Worm (Caenorhabditis elegans) whole organism, early embryonic: ENCODE results near the gene R10E9.4.

ENCODE experiments used
- B0310.2 ChIP-seq: sonication (generic microtip); optimal IDR thresholded peaks from 2 replicates; lab custom pipeline; 2016; ENCODE audit warnings: mild to moderate bottlenecking, missing genetic modification characterization, missing compliant biosample characterization
- F13C5.2 ChIP-seq: sonication (generic microtip); optimal IDR thresholded peaks from 2 replicates; lab custom pipeline; 2017; ENCODE audit warnings: mild to moderate bottlenecking, missing genetic modification characterization, inconsistent platforms, missing compliant biosample characterization
- aly-1 ChIP-seq: sonication (generic microtip); optimal IDR thresholded peaks from 2 replicates; lab custom pipeline; 2016; ENCODE audit warnings: missing genetic modification characterization, missing compliant biosample characterization
- ama-1 ChIP-seq: fragments of 150-350 bp; optimal IDR thresholded peaks from 2 replicates; lab custom pipeline; 2014
- ceh-13 ChIP-seq: fragments of 200-800 bp; sonication (Bioruptor generic); optimal IDR thresholded peaks from 2 replicates; lab custom pipeline; 2018; ENCODE audit warnings: mild to moderate bottlenecking, missing genetic modification characterization, missing compliant biosample characterization
- ceh-36 ChIP-seq: sonication (generic microtip); optimal IDR thresholded peaks from 2 replicates; lab custom pipeline; 2016; ENCODE audit warnings: missing genetic modification characterization, inconsistent platforms, missing compliant biosample characterization
- ets-7 ChIP-seq: sonication (generic microtip); optimal IDR thresholded peaks from 2 replicates; lab custom pipeline; 2016; ENCODE audit warnings: missing genotype, missing genetic modification characterization, missing compliant biosample characterization
- flt-1 ChIP-seq: fragments of 200-800 bp; sonication (Bioruptor generic); IDR thresholded peaks from 2 replicates; pipeline ENCODE4 v1.3.6; 2022; ENCODE audit warnings: missing genetic modification characterization, missing compliant biosample characterization
- hmbx-1 ChIP-seq: sonication (generic microtip); optimal IDR thresholded peaks from 2 replicates; lab custom pipeline; 2016; ENCODE audit warnings: mild to moderate bottlenecking, missing genetic modification characterization, missing compliant biosample characterization
- hmg-4 ChIP-seq: fragments of 200-800 bp; sonication (Bioruptor generic); optimal IDR thresholded peaks from 2 replicates; lab custom pipeline; 2018; ENCODE audit warnings: mild to moderate bottlenecking, missing genetic modification characterization, missing compliant biosample characterization
- hnd-1 ChIP-seq: sonication (generic microtip); optimal IDR thresholded peaks from 2 replicates; lab custom pipeline; 2016; ENCODE audit warnings: missing genetic modification characterization, missing compliant biosample characterization
- pes-1 ChIP-seq: fragments of 200-800 bp; sonication (Bioruptor generic); IDR thresholded peaks from 2 replicates; pipeline ENCODE4 v1.3.6; 2022; ENCODE audit warnings: missing genetic modification reagents, missing genetic modification characterization, missing compliant biosample characterization
- scrt-1 ChIP-seq: fragments of 200-800 bp; sonication (Bioruptor generic); IDR thresholded peaks from 2 replicates; pipeline ENCODE4 v1.3.6; 2022; ENCODE audit warnings: missing genetic modification characterization, missing compliant biosample characterization
- sea-1 ChIP-seq: fragments of 200-800 bp; sonication (Bioruptor generic); conservative IDR thresholded peaks from 2 replicates; pipeline ENCODE4 v1.3.6; 2022; ENCODE audit warnings: missing genetic modification characterization, missing compliant biosample characterization
- tbx-11 ChIP-seq: fragments of 200-800 bp; sonication (Bioruptor generic); IDR thresholded peaks from 2 replicates; pipeline ENCODE4 v1.3.6; 2022; ENCODE audit warnings: missing genetic modification characterization, missing compliant biosample characterization
- tbx-37 ChIP-seq: fragments of 200-800 bp; sonication (Bioruptor generic); conservative IDR thresholded peaks from 2 replicates; pipeline ENCODE4 v1.3.6; 2022; ENCODE audit warnings: missing genetic modification reagents, missing genetic modification characterization, missing compliant biosample characterization
- tra-4 ChIP-seq: sonication (generic microtip); optimal IDR thresholded peaks from 2 replicates; lab custom pipeline; 2017; ENCODE audit warnings: missing genetic modification characterization, missing compliant biosample characterization

Gene R10E9.4

DNA sequence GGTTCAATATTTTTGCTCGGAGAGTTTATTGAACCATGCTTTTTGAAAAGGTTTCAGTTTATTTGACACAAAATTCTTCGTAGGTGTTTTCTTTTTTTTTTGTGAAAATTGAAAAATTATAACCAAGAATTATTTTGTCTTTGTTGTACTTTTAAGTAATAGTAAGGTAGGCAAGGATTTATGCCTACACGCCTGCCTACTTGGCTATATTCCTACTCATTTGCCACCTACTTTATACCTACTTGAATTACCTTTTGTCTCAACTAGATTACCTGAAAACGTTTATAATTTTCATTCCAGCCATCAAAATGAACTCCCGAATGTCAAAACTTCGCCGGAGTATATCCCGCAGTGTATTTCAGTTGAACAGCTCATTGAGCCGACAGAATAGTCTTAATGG is 39.4 kb upstream of the R10E9.4 start, which contains the start of gene C36E8.4:
Gene C36E8.4, plus strand, starts transcription at position 301 of the 400 bp plus-strand sequence.
- TF ChIP-seq ceh-13 (GFP tag; lab: Kevin White, UChicago) (no peak), tbx-11 (GFP tag; lab: Robert Waterston, UW) (no peak), B0310.2 (tag; lab: Kevin White, UChicago) (no peak), sea-1 (GFP tag; lab: Robert Waterston, UW) (no peak), flt-1 (no peak), scrt-1 (GFP tag; lab: Robert Waterston, UW) (no peak), hmg-4 (GFP tag; lab: Kevin White, UChicago) (no peak), F13C5.2 (tag; lab: Kevin White, UChicago) (no peak), tbx-37 (no peak), ets-7 (tag; lab: Kevin White, UChicago) (no peak), ceh-36 (tag; lab: Kevin White, UChicago) (no peak)

- TF ChIP-seq hmbx-1 (tag; lab: Kevin White, UChicago) (no peak), pes-1 (GFP tag; lab: Robert Waterston, UW) (no peak), F13C5.2 (tag; lab: Kevin White, UChicago) (no peak), aly-1 (tag; lab: Kevin White, UChicago) (no peak), ceh-36 (tag; lab: Kevin White, UChicago) (no peak), hnd-1 (tag; lab: Kevin White, UChicago) (no peak), B0310.2 (tag; lab: Kevin White, UChicago) (no peak), flt-1 (no peak), tbx-11 (GFP tag; lab: Robert Waterston, UW) (no peak), ama-1 (lab: Kevin White, UChicago) (no peak), ceh-13 (GFP tag; lab: Kevin White, UChicago) (no peak), tra-4 (tag; lab: Kevin White, UChicago) (no peak), hmg-4 (GFP tag; lab: Kevin White, UChicago) (no peak), sea-1 (GFP tag; lab: Robert Waterston, UW) (no peak)
These were observed 38.4 kb upstream of the R10E9.4 start for ce11 chrIII:4010987-4011386.

ce11 chrIII:4010168-4010567 is 37.6 kb upstream of the R10E9.4 start:
- TF ChIP-seq F13C5.2 (tag; lab: Kevin White, UChicago) (peak; percentile 31), sea-1 (GFP tag; lab: Robert Waterston, UW) (no peak), hmg-4 (GFP tag; lab: Kevin White, UChicago) (peak; percentile 57), aly-1 (tag; lab: Kevin White, UChicago) (peak; percentile 69)

ce11 chrIII:4009181-4009580 is 36.6 kb upstream of the R10E9.4 start:
- TF ChIP-seq hnd-1 (tag; lab: Kevin White, UChicago), result no peak
- no peak for TF ChIP-seq hmbx-1 (tag; lab: Kevin White, UChicago)
- TF ChIP-seq aly-1 (tag; lab: Kevin White, UChicago), result no peak
- no peak for TF ChIP-seq sea-1 (GFP tag; lab: Robert Waterston, UW)
- TF ChIP-seq scrt-1 (GFP tag; lab: Robert Waterston, UW), result no peak
- no peak for TF ChIP-seq pes-1 (GFP tag; lab: Robert Waterston, UW)
- TF ChIP-seq ama-1 (lab: Kevin White, UChicago), result no peak
- no peak for TF ChIP-seq ets-7 (tag; lab: Kevin White, UChicago)
- no peak for TF ChIP-seq ceh-13 (GFP tag; lab: Kevin White, UChicago)
- TF ChIP-seq ceh-36 (tag; lab: Kevin White, UChicago), result no peak
- TF ChIP-seq hmg-4 (GFP tag; lab: Kevin White, UChicago), result no peak
- no peak for TF ChIP-seq B0310.2 (tag; lab: Kevin White, UChicago)

DNA sequence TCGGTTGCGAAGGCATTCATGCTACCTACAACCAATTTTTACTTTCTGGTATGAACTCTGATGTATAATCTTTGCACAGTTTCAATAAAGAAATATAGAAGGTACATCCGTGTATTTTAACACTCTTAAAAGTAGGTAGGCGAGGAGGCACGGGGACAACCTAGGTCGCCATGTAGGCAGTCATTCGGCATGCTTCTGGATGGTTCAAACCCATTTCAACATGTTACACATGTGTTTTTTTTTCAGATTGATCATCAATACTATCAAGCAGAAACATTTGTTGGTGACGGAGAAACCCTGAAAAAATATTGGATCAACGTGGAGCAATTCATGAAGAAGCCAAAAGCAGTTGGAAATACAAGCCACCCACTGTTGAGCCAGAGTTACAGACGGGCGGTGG is 34.4 kb upstream of the R10E9.4 start:
- no peak for TF ChIP-seq ama-1 (lab: Kevin White, UChicago)
- no peak for TF ChIP-seq tbx-37
- TF ChIP-seq hmg-4 (GFP tag; lab: Kevin White, UChicago), result no peak
- no peak for TF ChIP-seq tbx-11 (GFP tag; lab: Robert Waterston, UW)
- TF ChIP-seq ceh-36 (tag; lab: Kevin White, UChicago), result no peak
- TF ChIP-seq aly-1 (tag; lab: Kevin White, UChicago), result no peak
- no peak for TF ChIP-seq ets-7 (tag; lab: Kevin White, UChicago)
- no peak for TF ChIP-seq hmbx-1 (tag; lab: Kevin White, UChicago)
- no peak for TF ChIP-seq flt-1
- TF ChIP-seq F13C5.2 (tag; lab: Kevin White, UChicago), result no peak
- TF ChIP-seq B0310.2 (tag; lab: Kevin White, UChicago), result no peak

DNA sequence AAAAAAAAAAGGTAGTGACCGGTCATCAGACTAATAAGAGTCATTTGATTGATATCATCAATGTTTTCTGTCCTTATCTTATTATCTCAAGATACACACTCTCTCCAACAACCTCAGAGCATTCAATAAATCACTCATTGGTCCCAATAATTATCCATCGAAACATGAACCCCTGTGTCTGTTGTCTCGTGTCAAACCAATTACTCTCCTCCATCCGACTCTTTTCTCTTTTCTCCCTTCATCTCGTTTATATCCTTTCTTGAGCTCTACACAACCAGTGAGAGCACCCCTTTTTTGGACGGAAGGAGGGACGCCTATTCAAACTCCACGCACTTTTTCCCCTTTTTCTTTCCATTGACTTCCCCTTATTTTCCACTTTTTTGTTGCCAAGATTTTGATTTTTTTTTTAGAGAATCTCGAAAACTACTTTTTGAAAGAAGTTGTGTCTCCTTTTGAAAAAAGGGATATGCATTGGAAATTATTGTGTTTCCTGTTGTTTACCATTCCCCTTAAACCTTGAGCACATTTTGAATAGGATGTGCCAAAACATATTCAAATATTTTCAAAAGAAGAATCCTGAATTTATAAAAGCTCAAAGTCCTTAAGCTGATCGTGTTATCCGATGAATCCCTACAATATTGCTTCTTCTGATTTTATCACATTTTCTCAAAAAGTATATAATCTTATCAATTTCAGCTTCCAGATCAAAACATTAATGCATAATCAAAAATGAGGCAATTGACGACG is 33.0 kb upstream of the R10E9.4 start, which contains the start of gene pxd-1:
Gene pxd-1, plus strand, starts transcription at position 697 of the 747 bp plus-strand sequence.
- TF ChIP-seq tra-4 (tag; lab: Kevin White, UChicago) (no peak), flt-1 (no peak), B0310.2 (tag; lab: Kevin White, UChicago) (no peak), hmg-4 (GFP tag; lab: Kevin White, UChicago) (no peak), aly-1 (tag; lab: Kevin White, UChicago) (no peak), pes-1 (GFP tag; lab: Robert Waterston, UW) (no peak), sea-1 (GFP tag; lab: Robert Waterston, UW) (no peak), F13C5.2 (tag; lab: Kevin White, UChicago) (no peak), hnd-1 (tag; lab: Kevin White, UChicago) (no peak), tbx-11 (GFP tag; lab: Robert Waterston, UW) (no peak)

DNA sequence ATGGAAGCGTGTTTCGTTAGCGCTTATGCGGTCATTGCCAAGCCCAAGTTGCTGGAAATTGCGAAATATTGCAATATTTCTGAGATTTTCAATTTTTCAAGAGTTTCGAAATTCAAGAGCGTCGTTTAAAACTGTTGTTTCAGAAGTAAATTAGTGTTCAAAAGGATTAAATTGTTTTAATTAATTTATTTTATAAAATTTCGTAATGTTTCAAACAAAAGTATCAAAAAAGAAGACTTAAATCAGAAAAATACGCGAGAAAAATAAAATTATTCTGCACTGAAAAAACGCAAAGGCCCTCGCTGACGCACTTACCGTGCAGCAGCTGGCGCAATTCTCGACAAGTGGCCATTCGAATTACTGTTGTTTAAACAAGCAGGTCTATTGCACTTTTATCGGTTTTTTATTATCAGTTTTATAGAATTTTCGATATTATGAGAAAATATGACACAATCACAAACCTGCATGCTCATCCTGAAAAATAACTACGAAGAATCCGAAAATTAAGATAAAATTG is 31.5 kb upstream of the R10E9.4 start, which contains the start of gene tif-1A:
Gene tif-1A, minus strand, starts transcription at position 51 of the 517 bp plus-strand sequence.
- no peak for TF ChIP-seq ets-7 (tag; lab: Kevin White, UChicago)
- TF ChIP-seq ceh-13 (GFP tag; lab: Kevin White, UChicago), result no peak
- TF ChIP-seq tbx-37, result no peak
- TF ChIP-seq ama-1 (lab: Kevin White, UChicago), result no peak
- no peak for TF ChIP-seq scrt-1 (GFP tag; lab: Robert Waterston, UW)
- TF ChIP-seq pes-1 (GFP tag; lab: Robert Waterston, UW), result 0 out of 2 replicates have a peak, but pooled peaks have one; percentile 41
- TF ChIP-seq ceh-36 (tag; lab: Kevin White, UChicago), result peak; percentile 14
- no peak for TF ChIP-seq hmbx-1 (tag; lab: Kevin White, UChicago)
- TF ChIP-seq B0310.2 (tag; lab: Kevin White, UChicago), result no peak
- TF ChIP-seq hnd-1 (tag; lab: Kevin White, UChicago), result no peak
- TF ChIP-seq sea-1 (GFP tag; lab: Robert Waterston, UW), result 0 out of 2 replicates have a peak, but pooled peaks have one; percentile 35
- TF ChIP-seq tra-4 (tag; lab: Kevin White, UChicago), result no peak
- no peak for TF ChIP-seq aly-1 (tag; lab: Kevin White, UChicago)
- no peak for TF ChIP-seq flt-1
- TF ChIP-seq F13C5.2 (tag; lab: Kevin White, UChicago), result peak; percentile 85
- no peak for TF ChIP-seq hmg-4 (GFP tag; lab: Kevin White, UChicago)
- TF ChIP-seq tbx-11 (GFP tag; lab: Robert Waterston, UW), result 0 out of 2 replicates have a peak, but pooled peaks have one; percentile 33
